Fruit fly (Drosophila melanogaster): ENCODE measurements around the gene Or24a.

The Or24a gene

DNA sequence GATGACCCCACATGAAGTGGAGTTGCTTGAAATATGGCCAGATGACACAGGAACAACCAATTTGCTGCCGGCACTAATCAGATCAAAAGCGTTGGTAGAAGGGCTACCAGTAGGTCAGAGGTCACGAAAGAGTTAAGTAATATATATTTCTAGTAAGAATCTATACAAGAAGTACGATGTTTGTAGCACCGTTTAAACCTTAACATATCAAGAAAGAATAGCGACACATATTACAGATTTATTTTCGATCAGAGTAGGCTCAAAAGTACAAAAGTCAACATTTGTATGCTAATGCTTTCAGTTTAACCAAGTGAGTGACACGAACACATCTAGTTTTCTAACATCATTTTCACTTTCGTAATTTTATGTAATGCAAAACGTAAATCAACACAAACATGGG, 17.0 kb downstream of the Or24a start, which contains the start of gene CG2955:
Gene CG2955 (plus strand): TSS at position 301 of the 400 bp plus-strand sequence.
- TF ChIP-seq eg (GFP tag; IDR thresholded peaks at IDR 0.05) (no peak), Ets21C (GFP tag; optimal IDR thresholded peaks at IDR 0.05) (no peak), salr (GFP tag; optimal IDR thresholded peaks at IDR 0.05) (no peak)

DNA sequence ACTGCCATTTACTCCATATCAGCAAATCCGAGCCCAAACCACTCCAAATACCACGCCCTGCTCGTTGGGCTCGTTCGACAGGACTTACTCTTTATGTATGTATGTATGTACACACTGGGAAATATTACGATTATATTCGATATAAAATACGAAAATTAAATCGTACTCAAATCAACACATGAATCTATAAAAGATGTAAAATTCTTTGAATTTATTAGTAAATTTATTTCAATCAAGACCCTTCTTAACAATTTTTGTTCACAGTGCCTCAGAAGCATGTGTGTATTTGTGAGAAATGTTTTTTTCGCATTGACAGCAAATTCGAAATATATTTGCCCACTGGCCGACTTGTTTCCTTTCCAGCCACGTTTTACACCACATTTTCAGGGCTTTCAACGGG, 19.6 kb downstream of the Or24a start:
- TF ChIP-seq vri (GFP tag; optimal IDR thresholded peaks at IDR 0.05) (no peak), topi (GFP tag; optimal IDR thresholded peaks at IDR 0.05) (no peak), CG16779 (tag; optimal IDR thresholded peaks at IDR 0.05) (no peak), ss (GFP tag; optimal IDR thresholded peaks at IDR 0.05) (no peak), Eip75B (GFP tag; optimal IDR thresholded peaks at IDR 0.05) (no peak), Eip78C (GFP tag) (peak; percentile 52), CG9139 (GFP tag; optimal IDR thresholded peaks at IDR 0.05) (no peak), CG6163 (GFP tag; IDR thresholded peaks at IDR 0.05) (no peak), fkh (GFP tag; optimal IDR thresholded peaks at IDR 0.05) (no peak)

DNA sequence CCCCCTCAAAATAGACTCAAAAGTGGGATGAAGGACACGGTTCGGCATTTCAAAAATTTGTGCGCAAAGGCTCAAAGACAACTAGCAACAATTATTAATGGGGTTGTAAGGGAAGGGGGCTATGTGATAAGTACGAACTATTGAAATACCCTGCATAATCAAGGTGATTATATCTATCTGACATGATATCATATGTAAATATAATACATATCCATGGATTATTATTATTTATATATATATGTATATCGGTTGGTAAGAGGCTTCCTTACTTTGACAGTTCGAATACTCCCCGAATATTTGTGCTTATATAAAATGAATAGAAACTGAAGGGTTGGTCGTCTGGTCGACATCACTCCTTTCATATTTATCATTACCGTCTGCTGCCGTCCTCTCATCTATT, 32.0 kb downstream of the Or24a start:
- TF ChIP-seq Hr4 (GFP tag; optimal IDR thresholded peaks at IDR 0.05) (no peak), svp (GFP tag) (peak; percentile 27)

DNA sequence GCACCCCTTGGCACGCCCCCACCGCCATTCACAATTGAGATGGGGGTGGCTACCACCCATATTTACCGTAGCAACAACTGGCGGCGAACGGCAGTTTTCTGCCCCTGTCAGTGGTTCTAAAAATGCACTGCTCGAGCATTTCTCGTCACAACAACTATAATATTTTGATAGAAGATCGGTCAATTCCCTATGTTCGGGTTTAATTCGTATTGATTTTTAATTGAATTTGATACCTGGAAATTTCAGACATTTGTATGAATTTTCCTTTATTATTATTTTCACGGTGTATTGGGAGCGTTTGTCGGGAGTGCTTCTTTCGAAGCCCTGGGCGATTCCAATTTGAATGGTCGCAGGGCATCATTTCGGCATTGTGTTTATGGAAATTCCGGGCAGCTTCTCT, 32.9 kb downstream of the Or24a start:
- TF ChIP-seq Hr39 (GFP tag; optimal IDR thresholded peaks at IDR 0.05) (no peak), Lpt (GFP tag; optimal IDR thresholded peaks at IDR 0.05) (no peak), Blimp-1 (GFP tag; optimal IDR thresholded peaks at IDR 0.05) (no peak), esn (GFP tag; optimal IDR thresholded peaks at IDR 0.05) (no peak), CG1621 (tag; optimal IDR thresholded peaks at IDR 0.05) (no peak), dac (GFP tag; optimal IDR thresholded peaks at IDR 0.05) (no peak), fd59A (GFP tag; optimal IDR thresholded peaks at IDR 0.05) (no peak), CG8119 (GFP tag; IDR thresholded peaks at IDR 0.05) (no peak), CG11762 (GFP tag; optimal IDR thresholded peaks at IDR 0.05; ENCODE audit: insufficient read depth) (no peak), CG8319 (GFP tag; optimal IDR thresholded peaks at IDR 0.05) (no peak), CG11294 (GFP tag; IDR thresholded peaks at IDR 0.05) (no peak), vri (GFP tag; optimal IDR thresholded peaks at IDR 0.05) (peak; percentile 1), svp (GFP tag) (peak; percentile 64), Eip78C (GFP tag) (peak; percentile 56), CG7368 (GFP tag; optimal IDR thresholded peaks at IDR 0.05) (no peak), topi (GFP tag; optimal IDR thresholded peaks at IDR 0.05) (peak; percentile 31), CG31627 (GFP tag; optimal IDR thresholded peaks at IDR 0.05) (no peak), CG10669 (GFP tag; optimal IDR thresholded peaks at IDR 0.05) (no peak), Met (GFP tag; optimal IDR thresholded peaks at IDR 0.05) (peak; percentile 31), fd85E (GFP tag; optimal IDR thresholded peaks at IDR 0.05) (no peak), CG10631 (GFP tag; optimal IDR thresholded peaks at IDR 0.05) (no peak), salr (GFP tag; optimal IDR thresholded peaks at IDR 0.05) (no peak), cyc (GFP tag; optimal IDR thresholded peaks at IDR 0.05) (peak; percentile 0), Smox (GFP tag; optimal IDR thresholded peaks at IDR 0.05) (peak; percentile 30), CG32006 (GFP tag; optimal IDR thresholded peaks at IDR 0.05) (no peak), CG9139 (GFP tag; optimal IDR thresholded peaks at IDR 0.05) (no peak)

DNA sequence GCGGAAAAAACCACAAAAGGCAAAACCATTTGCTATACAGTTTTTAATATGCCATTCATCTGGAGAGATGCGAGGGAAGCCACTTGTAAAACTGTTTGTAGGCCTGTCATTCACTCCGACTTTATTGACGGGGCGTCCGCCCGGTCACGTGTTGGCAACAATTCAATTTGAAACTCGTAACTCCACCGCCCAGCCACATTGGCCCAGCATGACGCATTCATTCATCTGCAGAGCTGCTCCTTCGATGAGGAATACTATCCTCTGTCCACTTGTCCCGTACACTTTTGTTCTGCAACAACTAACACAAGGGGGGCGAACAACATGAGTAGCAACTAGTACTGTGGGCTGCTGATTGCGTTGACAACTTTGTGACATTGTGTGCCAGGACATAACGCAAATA, 33.6 kb downstream of the Or24a start:
- no peak for TF ChIP-seq CG6276 (GFP tag; optimal IDR thresholded peaks at IDR 0.05)
- TF ChIP-seq CG11762 (GFP tag; optimal IDR thresholded peaks at IDR 0.05; ENCODE audit: insufficient read depth): no peak
- TF ChIP-seq CG6163 (GFP tag; IDR thresholded peaks at IDR 0.05): no peak
- no peak for TF ChIP-seq Hr38 (GFP tag; optimal IDR thresholded peaks at IDR 0.05)
- no peak for TF ChIP-seq esn (GFP tag; optimal IDR thresholded peaks at IDR 0.05)
- no peak for TF ChIP-seq CG34406 (GFP tag; optimal IDR thresholded peaks at IDR 0.05)
- no peak for TF ChIP-seq CG8632 (GFP tag; optimal IDR thresholded peaks at IDR 0.05)
- no peak for TF ChIP-seq Smox (GFP tag; optimal IDR thresholded peaks at IDR 0.05)

All from whole organism, prepupa.